Worm (Caenorhabditis elegans) whole organism, late embryonic: Measurements from ENCODE around the gene mlp-1.

ENCODE experiments used
- C08G9.2 ChIP-seq: sonication (generic microtip); optimal IDR thresholded peaks from 2 replicates; lab custom pipeline; 2016; ENCODE audit warnings: mild to moderate bottlenecking, missing genetic modification characterization, moderate library complexity, missing compliant biosample characterization
- K02D7.2 ChIP-seq: sonication (generic microtip); optimal IDR thresholded peaks from 2 replicates; lab custom pipeline; 2017; ENCODE audit warnings: mild to moderate bottlenecking, missing genetic modification characterization, missing compliant biosample characterization
- K09A11.1 ChIP-seq: sonication (generic microtip); optimal IDR thresholded peaks from 2 replicates; lab custom pipeline; 2017; ENCODE audit warnings: antibody characterized with exemption, mild to moderate bottlenecking, missing genetic modification characterization, missing compliant biosample characterization; ENCODE audit not compliant: insufficient read depth
- ceh-18 ChIP-seq: sonication (generic microtip); optimal IDR thresholded peaks from 2 replicates; lab custom pipeline; 2016; ENCODE audit warnings: missing genetic modification characterization, missing compliant biosample characterization
- ceh-22 ChIP-seq: sonication (generic microtip); optimal IDR thresholded peaks from 2 replicates; lab custom pipeline; 2017; ENCODE audit warnings: missing biosample characterization, missing genetic modification characterization
- ceh-24 ChIP-seq: sonication (generic microtip); optimal IDR thresholded peaks from 2 replicates; lab custom pipeline; 2016; ENCODE audit warnings: mild to moderate bottlenecking, missing genetic modification characterization, missing compliant biosample characterization
- ceh-45 ChIP-seq: fragments of 200-800 bp; sonication (Bioruptor generic); IDR thresholded peaks from 2 replicates; pipeline ENCODE4 v1.3.6; 2022; ENCODE audit warnings: missing genetic modification reagents, missing genetic modification characterization, missing compliant biosample characterization
- elt-2 ChIP-seq: sonication (generic microtip); optimal IDR thresholded peaks from 2 replicates; lab custom pipeline; 2016; ENCODE audit warnings: missing genetic modification reagents, missing genetic modification characterization, missing compliant biosample characterization
- elt-4 ChIP-seq: sonication (generic microtip); optimal IDR thresholded peaks from 2 replicates; lab custom pipeline; 2016; ENCODE audit warnings: missing genetic modification characterization, missing compliant biosample characterization
- ets-4 ChIP-seq: sonication (generic microtip); optimal IDR thresholded peaks from 2 replicates; lab custom pipeline; 2016; ENCODE audit warnings: missing genetic modification characterization, missing compliant biosample characterization
- eyg-1 ChIP-seq: sonication (generic microtip); optimal IDR thresholded peaks from 2 replicates; lab custom pipeline; 2016; ENCODE audit warnings: missing genotype, missing genetic modification characterization, missing compliant biosample characterization
- gmeb-2 ChIP-seq: sonication (generic microtip); optimal IDR thresholded peaks from 2 replicates; lab custom pipeline; 2016; ENCODE audit warnings: missing genetic modification characterization, inconsistent platforms, missing compliant biosample characterization
- hlh-13 ChIP-seq: fragments of 200-800 bp; sonication (Bioruptor generic); optimal IDR thresholded peaks from 2 replicates; lab custom pipeline; 2018; ENCODE audit warnings: mild to moderate bottlenecking, missing genetic modification characterization, missing compliant biosample characterization
- hlh-15 ChIP-seq: sonication (generic microtip); optimal IDR thresholded peaks from 2 replicates; lab custom pipeline; 2016; ENCODE audit warnings: missing genetic modification characterization, missing compliant biosample characterization
- hlh-30 ChIP-seq: sonication (generic microtip); optimal IDR thresholded peaks from 2 replicates; lab custom pipeline; 2017; ENCODE audit warnings: antibody characterized with exemption, missing genetic modification characterization, missing compliant biosample characterization; ENCODE audit not compliant: insufficient read depth
- hlh-6 ChIP-seq: sonication (generic microtip); optimal IDR thresholded peaks from 2 replicates; lab custom pipeline; 2016; ENCODE audit warnings: missing genotype, missing genetic modification characterization, missing compliant biosample characterization
- lim-6 ChIP-seq: sonication (generic microtip); optimal IDR thresholded peaks from 2 replicates; lab custom pipeline; 2016; ENCODE audit warnings: missing genetic modification characterization, missing compliant biosample characterization
- madf-2 ChIP-seq: sonication (generic microtip); optimal IDR thresholded peaks from 2 replicates; lab custom pipeline; 2017; ENCODE audit warnings: missing genetic modification characterization, missing compliant biosample characterization
- nhr-232 ChIP-seq: sonication (generic microtip); optimal IDR thresholded peaks from 2 replicates; lab custom pipeline; 2016; ENCODE audit warnings: missing genetic modification characterization, missing compliant biosample characterization
- odd-2 ChIP-seq: sonication (generic microtip); optimal IDR thresholded peaks from 2 replicates; lab custom pipeline; 2017; ENCODE audit warnings: antibody characterized with exemption, mild to moderate bottlenecking, missing genetic modification characterization, missing compliant biosample characterization
- pat-9 ChIP-seq: fragments of 200-800 bp; sonication (Bioruptor generic); optimal IDR thresholded peaks from 2 replicates; lab custom pipeline; 2018; ENCODE audit warnings: mild to moderate bottlenecking, missing genetic modification characterization, moderate library complexity, missing compliant biosample characterization
- pha-4 ChIP-seq: fragments of 150-350 bp; optimal IDR thresholded peaks from 2 replicates; lab custom pipeline; 2018; ENCODE audit warnings: missing biosample characterization, missing genetic modification reagents, missing genetic modification characterization
- sox-2 ChIP-seq: fragments of 200-800 bp; sonication (Bioruptor generic); IDR thresholded peaks from 2 replicates; pipeline ENCODE4 v1.3.6; 2022; ENCODE audit warnings: missing genetic modification reagents, missing genetic modification characterization, missing compliant biosample characterization
- tbx-2 ChIP-seq: sonication (generic microtip); optimal IDR thresholded peaks from 2 replicates; lab custom pipeline; 2016; ENCODE audit warnings: missing genetic modification characterization, missing compliant biosample characterization
- ttx-3 ChIP-seq: sonication (generic microtip); optimal IDR thresholded peaks from 2 replicates; lab custom pipeline; 2016; ENCODE audit warnings: missing genetic modification reagents, missing genetic modification characterization, missing compliant biosample characterization
- unc-42 ChIP-seq: sonication (generic microtip); optimal IDR thresholded peaks from 2 replicates; lab custom pipeline; 2016; ENCODE audit warnings: missing genotype, missing genetic modification characterization, missing compliant biosample characterization
- unc-55 ChIP-seq: sonication (generic microtip); optimal IDR thresholded peaks from 2 replicates; lab custom pipeline; 2017; ENCODE audit warnings: missing biosample characterization, missing genetic modification reagents, missing genetic modification characterization
- zip-5 ChIP-seq: sonication (generic microtip); optimal IDR thresholded peaks from 2 replicates; lab custom pipeline; 2016; ENCODE audit warnings: missing genetic modification characterization, missing compliant biosample characterization

The mlp-1 gene

DNA sequence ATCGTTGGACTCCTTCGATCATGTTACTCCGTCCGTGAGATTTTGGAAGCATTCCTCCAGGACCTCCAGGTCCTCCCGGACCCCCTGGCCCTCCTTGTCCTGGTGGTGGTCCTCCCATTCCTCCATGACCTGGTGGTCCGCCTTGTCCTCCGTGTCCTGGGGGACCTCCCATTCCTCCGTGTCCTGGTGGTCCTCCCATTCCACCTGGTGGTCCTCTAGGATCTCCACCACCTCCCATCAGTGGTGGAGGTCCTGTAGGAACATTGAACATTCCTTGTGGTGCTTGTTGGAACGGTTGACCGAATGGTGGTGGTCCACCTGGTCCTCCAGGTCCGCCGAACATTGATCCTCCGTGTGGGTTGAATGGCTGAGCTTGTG lies 21.0 kb downstream of the mlp-1 start:
- TF ChIP-seq gmeb-2 (tag; lab: Kevin White, UChicago) (no peak), elt-2 (no peak), hlh-15 (tag; lab: Kevin White, UChicago) (no peak), K09A11.1 (no peak), hlh-6 (peak; percentile 25), zip-5 (tag; lab: Kevin White, UChicago) (no peak), K02D7.2 (tag; lab: Kevin White, UChicago) (no peak), ceh-18 (tag; lab: Kevin White, UChicago) (no peak), odd-2 (tag; lab: Kevin White, UChicago) (no peak), hlh-30 (tag; lab: Kevin White, UChicago) (no peak), pat-9 (tag; lab: Kevin White, UChicago) (no peak), ceh-45 (GFP tag; lab: Robert Waterston, UW) (no peak), nhr-232 (tag; lab: Kevin White, UChicago) (no peak), ets-4 (tag; lab: Kevin White, UChicago) (no peak), tbx-2 (peak; percentile 13)

DNA sequence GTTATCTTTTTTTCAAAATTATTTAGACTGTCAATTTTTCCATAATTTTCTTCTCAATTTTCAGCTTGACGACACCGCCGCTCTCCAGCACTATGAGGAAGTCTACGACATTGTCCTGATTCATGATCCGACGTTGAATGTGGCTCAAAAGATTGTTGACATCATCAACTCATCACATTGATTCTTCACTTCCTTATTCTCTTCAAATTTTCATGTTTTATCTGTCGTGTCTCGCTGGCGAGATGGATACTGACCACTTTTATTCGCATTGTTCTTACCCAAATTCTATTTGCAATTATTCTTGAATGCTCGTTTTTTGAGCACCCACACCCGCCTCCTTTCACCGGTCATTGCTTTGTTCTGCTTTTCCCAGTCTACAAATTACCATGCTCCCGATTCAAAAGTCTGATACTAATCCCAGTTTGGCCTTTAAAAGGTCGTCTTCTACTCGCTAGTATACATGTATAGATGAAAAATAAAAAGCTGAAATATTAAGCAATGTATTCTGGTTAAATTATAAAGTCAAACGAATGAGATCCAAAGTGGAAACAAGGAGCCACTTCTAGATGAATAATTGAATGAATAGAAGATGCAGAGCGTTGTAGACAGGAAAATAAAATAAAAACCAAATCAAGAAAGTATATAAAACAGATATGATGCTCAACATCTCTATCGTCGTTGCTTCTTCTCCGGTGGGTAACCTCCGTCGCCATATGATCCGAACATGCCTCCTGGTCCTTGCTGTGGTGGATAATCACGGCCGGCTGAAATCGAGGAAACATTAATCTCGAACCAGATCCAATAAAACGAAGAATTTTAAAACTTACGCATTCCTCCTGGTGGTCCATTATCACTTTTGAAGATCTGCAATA lies 21.6 kb downstream of the mlp-1 start:
- TF ChIP-seq hlh-6 = no peak

ce11 chrIII:5951589-5952378 lies 23.1 kb downstream of the mlp-1 start:
- TF ChIP-seq hlh-30 (tag; lab: Kevin White, UChicago) (peak; percentile 30), eyg-1 (tag; lab: Kevin White, UChicago) (no peak), elt-2 (no peak)

DNA sequence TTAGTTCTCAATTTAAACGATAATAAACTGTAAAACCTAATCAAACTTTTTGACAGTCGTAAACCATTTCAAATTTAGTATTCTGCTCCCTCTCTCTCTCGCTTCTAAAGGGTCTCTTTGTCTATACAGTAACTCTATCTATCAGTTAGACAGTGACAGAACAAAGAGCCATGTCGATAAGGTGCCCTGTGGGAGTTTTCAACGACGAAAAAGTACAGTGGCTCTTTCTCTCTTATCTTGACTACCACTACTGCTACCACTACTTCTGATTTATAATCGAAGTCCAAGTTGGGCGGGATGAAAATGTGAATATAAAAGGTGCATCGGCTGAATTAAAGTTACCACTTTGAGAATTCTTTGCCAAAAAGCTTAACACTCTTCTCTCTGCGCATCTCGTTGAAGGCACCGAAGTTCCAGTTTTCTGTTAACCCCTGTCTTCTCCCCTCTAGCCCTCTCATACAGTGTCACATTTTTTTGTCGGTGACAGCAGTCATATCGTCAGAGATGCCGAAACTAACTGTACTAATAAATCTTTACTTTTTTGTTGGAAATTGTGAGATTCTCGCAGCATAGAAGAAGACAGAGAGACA lies 24.0 kb downstream of the mlp-1 start:
- TF ChIP-seq hlh-13 (GFP tag; lab: Kevin White, UChicago) (no peak), sox-2 (GFP tag; lab: Robert Waterston, UW) (no peak), ceh-22 (tag; lab: Kevin White, UChicago) (no peak), K09A11.1 (no peak), ceh-45 (GFP tag; lab: Robert Waterston, UW) (no peak), elt-2 (no peak), eyg-1 (tag; lab: Kevin White, UChicago) (no peak), ceh-24 (tag; lab: Kevin White, UChicago) (no peak), C08G9.2 (tag; lab: Kevin White, UChicago) (no peak), elt-4 (tag; lab: Kevin White, UChicago) (no peak), pha-4 (no peak), madf-2 (tag; lab: Kevin White, UChicago) (no peak)

DNA sequence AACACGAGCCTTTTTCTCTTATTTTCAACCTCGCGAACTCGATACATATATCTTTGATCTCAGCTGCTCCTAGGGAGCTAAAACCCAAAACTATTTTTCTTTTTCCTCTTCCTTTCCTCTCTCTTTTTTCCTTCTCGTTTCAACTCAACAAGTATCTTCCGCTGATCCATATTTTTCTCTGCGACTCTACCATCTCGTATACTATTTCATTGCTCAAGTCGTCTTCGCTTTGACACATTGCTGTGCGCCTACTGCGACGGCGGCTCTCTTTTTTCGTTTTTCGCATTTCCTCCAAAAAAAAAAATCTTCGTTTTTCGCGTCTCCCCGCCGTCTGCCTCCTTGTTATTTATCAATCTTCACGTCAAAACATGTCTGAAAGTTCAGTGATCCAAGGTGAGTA lies 25.0 kb downstream of the mlp-1 start:
- peak; percentile 21 for TF ChIP-seq unc-55 (GFP tag; lab: Kevin White, UChicago)
- peak; percentile 30 for TF ChIP-seq unc-42 (tag; lab: Kevin White, UChicago)
- peak; percentile 40 for TF ChIP-seq ceh-18 (tag; lab: Kevin White, UChicago)
- TF ChIP-seq lim-6 (tag; lab: Kevin White, UChicago) = no peak
- no peak for TF ChIP-seq hlh-6
- TF ChIP-seq ttx-3 (tag; lab: Kevin White, UChicago) = no peak
- TF ChIP-seq hlh-30 (tag; lab: Kevin White, UChicago) = no peak
- TF ChIP-seq hlh-15 (tag; lab: Kevin White, UChicago) = no peak
- no peak for TF ChIP-seq elt-4 (tag; lab: Kevin White, UChicago)
- no peak for TF ChIP-seq ceh-24 (tag; lab: Kevin White, UChicago)
- TF ChIP-seq pat-9 (tag; lab: Kevin White, UChicago) = no peak
